Worm (Caenorhabditis elegans) whole organism, late embryonic: ENCODE data around the gene zim-1.

Experiments
- F13H6.1 ChIP-seq: sonication (generic microtip); optimal IDR thresholded peaks from 2 replicates; lab custom pipeline; 2016; ENCODE audit warnings: missing genetic modification characterization, missing compliant biosample characterization
- ama-1 ChIP-seq: fragments of 150-350 bp; optimal IDR thresholded peaks from 2 replicates; lab custom pipeline; 2014
- ceh-14 ChIP-seq: sonication (generic microtip); optimal IDR thresholded peaks from 2 replicates; lab custom pipeline; 2016; ENCODE audit warnings: missing genotype, missing genetic modification characterization, missing compliant biosample characterization
- elt-2 ChIP-seq: sonication (generic microtip); optimal IDR thresholded peaks from 2 replicates; lab custom pipeline; 2016; ENCODE audit warnings: missing genetic modification reagents, missing genetic modification characterization, missing compliant biosample characterization
- fax-1 ChIP-seq: sonication (generic microtip); optimal IDR thresholded peaks from 2 replicates; lab custom pipeline; 2016; ENCODE audit warnings: missing genotype, missing genetic modification characterization, missing compliant biosample characterization
- hlh-30 ChIP-seq: sonication (generic microtip); optimal IDR thresholded peaks from 2 replicates; lab custom pipeline; 2017; ENCODE audit warnings: antibody characterized with exemption, missing genetic modification characterization, missing compliant biosample characterization; ENCODE audit not compliant: insufficient read depth
- lim-6 ChIP-seq: sonication (generic microtip); optimal IDR thresholded peaks from 2 replicates; lab custom pipeline; 2016; ENCODE audit warnings: missing genetic modification characterization, missing compliant biosample characterization
- nhr-232 ChIP-seq: sonication (generic microtip); optimal IDR thresholded peaks from 2 replicates; lab custom pipeline; 2016; ENCODE audit warnings: missing genetic modification characterization, missing compliant biosample characterization
- npax-4 ChIP-seq: sonication (generic microtip); optimal IDR thresholded peaks from 2 replicates; lab custom pipeline; 2016; ENCODE audit warnings: missing genetic modification characterization, missing compliant biosample characterization
- pax-1 ChIP-seq: fragments of 150-350 bp; optimal IDR thresholded peaks from 2 replicates; lab custom pipeline; 2014; ENCODE audit warnings: missing biosample characterization, missing genetic modification characterization
- pha-4 ChIP-seq: fragments of 150-350 bp; optimal IDR thresholded peaks from 2 replicates; lab custom pipeline; 2018; ENCODE audit warnings: missing biosample characterization, missing genetic modification reagents, missing genetic modification characterization
- sox-2 ChIP-seq: fragments of 200-800 bp; sonication (Bioruptor generic); IDR thresholded peaks from 2 replicates; pipeline ENCODE4 v1.3.6; 2022; ENCODE audit warnings: missing genetic modification reagents, missing genetic modification characterization, missing compliant biosample characterization
- ztf-16 ChIP-seq: sonication (generic microtip); optimal IDR thresholded peaks from 2 replicates; lab custom pipeline; 2017; ENCODE audit warnings: missing genetic modification characterization, missing compliant biosample characterization

- TF ChIP-seq nhr-232 (no peak), npax-4 (tag; lab: Kevin White, UChicago) (no peak), elt-2 (tag; lab: Kevin White, UChicago) (no peak), ama-1 (lab: Kevin White, UChicago) (no peak), sox-2 (GFP tag; lab: Robert Waterston, UW) (no peak), lim-6 (tag; lab: Kevin White, UChicago) (no peak), F13H6.1 (tag; lab: Kevin White, UChicago) (no peak), pax-1 (no peak), ceh-14 (tag; lab: Kevin White, UChicago) (no peak), pha-4 (tag; lab: Kevin White, UChicago) (no peak), ztf-16 (tag; lab: Kevin White, UChicago) (no peak), fax-1 (tag; lab: Kevin White, UChicago) (no peak), hlh-30 (tag; lab: Kevin White, UChicago) (no peak)
Observed at ce11 chrIV:10524095-10524829, 22.6 kb upstream of the zim-1 start, which contains the start of gene C02F4.5.
